Fruit fly (Drosophila melanogaster) whole organism, embryonic: ENCODE results near the gene CG31388.

Source experiments
- BEAF-32 ChIP-seq: fragments of 200-800 bp; sonication (Bioruptor generic); optimal IDR thresholded peaks from 3 replicates; lab custom pipeline; 2017; ENCODE audit warnings: missing biosample characterization, missing genetic modification characterization, mild to moderate bottlenecking, moderate library complexity, missing genetic modification reagents
- C15 ChIP-seq: fragments of 200-800 bp; sonication (Bioruptor generic); IDR thresholded peaks from 3 replicates; pipeline ENCODE4 v1.3.6; 2022; ENCODE audit warnings: missing biosample characterization, missing genetic modification characterization
- CG10209 ChIP-seq: fragments of 200-800 bp; sonication (Bioruptor generic); optimal IDR thresholded peaks from 3 replicates; lab custom pipeline; 2017; ENCODE audit warnings: missing biosample characterization, mild to moderate bottlenecking, missing genetic modification characterization, missing genetic modification reagents
- CG10654 ChIP-seq: fragments of 200-800 bp; sonication (Bioruptor generic); optimal IDR thresholded peaks from 2 replicates; lab custom pipeline; 2016; ENCODE audit warnings: missing biosample characterization, missing genetic modification characterization
- CG10959 ChIP-seq: fragments of 200-800 bp; sonication (Bioruptor generic); IDR thresholded peaks from 2 replicates; pipeline ENCODE4 v1.3.6; 2022; ENCODE audit warnings: missing biosample characterization, missing genetic modification characterization
- CG10979 ChIP-seq: fragments of 200-800 bp; sonication (Bioruptor generic); optimal IDR thresholded peaks from 2 replicates; lab custom pipeline; 2018; ENCODE audit warnings: missing biosample characterization, mild to moderate bottlenecking, missing genetic modification characterization, moderate library complexity
- CG11085 ChIP-seq: fragments of 200-800 bp; sonication (Bioruptor generic); IDR thresholded peaks from 2 replicates; pipeline ENCODE4 v1.3.6; 2022; ENCODE audit warnings: missing biosample characterization, missing genetic modification characterization
- CG11398 ChIP-seq: fragments of 200-800 bp; sonication (Bioruptor generic); optimal IDR thresholded peaks from 2 replicates; lab custom pipeline; 2016; ENCODE audit warnings: missing biosample characterization, missing genetic modification characterization
- CG12659 ChIP-seq: fragments of 200-800 bp; sonication (Bioruptor generic); optimal IDR thresholded peaks from 3 replicates; lab custom pipeline; 2017; ENCODE audit warnings: mild to moderate bottlenecking, missing biosample characterization, missing genetic modification reagents, missing genetic modification characterization
- CG13894 ChIP-seq: fragments of 200-800 bp; sonication (Bioruptor generic); optimal IDR thresholded peaks from 3 replicates; lab custom pipeline; 2018; ENCODE audit warnings: missing biosample characterization, mild to moderate bottlenecking, missing genetic modification characterization, moderate library complexity
- CG14441 ChIP-seq: fragments of 200-800 bp; sonication (Bioruptor generic); IDR thresholded peaks from 2 replicates; pipeline ENCODE4 v1.3.6; 2022; ENCODE audit warnings: missing biosample characterization, missing genetic modification characterization
- CG1529 ChIP-seq: fragments of 200-800 bp; sonication (Bioruptor generic); optimal IDR thresholded peaks from 3 replicates; lab custom pipeline; 2018; ENCODE audit warnings: missing biosample characterization, missing genetic modification characterization
- CG3065 ChIP-seq: fragments of 200-800 bp; sonication (Bioruptor generic); optimal IDR thresholded peaks from 2 replicates; lab custom pipeline; 2016; ENCODE audit warnings: missing biosample characterization, missing genetic modification characterization
- CG3407 ChIP-seq: fragments of 200-800 bp; sonication (Bioruptor generic); optimal IDR thresholded peaks from 2 replicates; lab custom pipeline; 2018; ENCODE audit warnings: missing biosample characterization, mild to moderate bottlenecking, missing genetic modification characterization
- CG42726 ChIP-seq: fragments of 200-800 bp; sonication (Bioruptor generic); IDR thresholded peaks from 2 replicates; pipeline ENCODE4 v1.3.6; 2022; ENCODE audit warnings: missing biosample characterization, missing genetic modification characterization; ENCODE audit not compliant: partially characterized antibody
- CG7357 ChIP-seq: fragments of 200-800 bp; sonication (Bioruptor generic); IDR thresholded peaks from 3 replicates; pipeline ENCODE4 v1.3.6; 2022; ENCODE audit warnings: missing biosample characterization, missing genetic modification characterization
- CG7556 ChIP-seq: fragments of 200-800 bp; sonication (Bioruptor generic); optimal IDR thresholded peaks from 2 replicates; lab custom pipeline; 2017; ENCODE audit warnings: missing biosample characterization, mild to moderate bottlenecking, missing genetic modification characterization
- CG8765 ChIP-seq: fragments of 200-800 bp; sonication (Bioruptor generic); IDR thresholded peaks from 2 replicates; pipeline ENCODE4 v1.3.6; 2022; ENCODE audit warnings: missing biosample characterization, missing genetic modification characterization
- CoRest ChIP-seq: fragments of 200-800 bp; sonication (Bioruptor generic); optimal IDR thresholded peaks from 3 replicates; lab custom pipeline; 2018; ENCODE audit warnings: missing biosample characterization, mild to moderate bottlenecking, missing genetic modification characterization, moderate library complexity
- CrebB ChIP-seq: fragments of 200-800 bp; sonication (Bioruptor generic); optimal IDR thresholded peaks from 3 replicates; lab custom pipeline; 2018; ENCODE audit warnings: missing biosample characterization, mild to moderate bottlenecking, missing genetic modification characterization
- Dad ChIP-seq: fragments of 200-800 bp; sonication (Bioruptor generic); optimal IDR thresholded peaks from 3 replicates; lab custom pipeline; 2016; ENCODE audit warnings: missing biosample characterization, missing genetic modification characterization
- Dek ChIP-seq: fragments of 200-800 bp; sonication (Bioruptor generic); optimal IDR thresholded peaks from 3 replicates; lab custom pipeline; 2019; ENCODE audit warnings: missing biosample characterization, mild to moderate bottlenecking, missing genetic modification characterization, moderate library complexity
- Ets65A ChIP-seq: fragments of 200-800 bp; sonication (Bioruptor generic); peaks from one replicate; lab custom pipeline; 2016; ENCODE audit warnings: missing biosample characterization, missing genetic modification characterization
- HHEX ChIP-seq: fragments of 200-800 bp; sonication (Bioruptor generic); optimal IDR thresholded peaks from 3 replicates; lab custom pipeline; 2017; ENCODE audit warnings: missing biosample characterization, mild to moderate bottlenecking, missing genetic modification characterization, missing genetic modification reagents
- Lpt ChIP-seq: fragments of >200 bp; optimal IDR thresholded peaks from 2 replicates; lab custom pipeline; 2018; ENCODE audit warnings: missing biosample characterization, missing genetic modification characterization
- MTF-1 ChIP-seq: fragments of 200-800 bp; sonication (Bioruptor generic); optimal IDR thresholded peaks from 2 replicates; lab custom pipeline; 2018; ENCODE audit warnings: missing biosample characterization, mild to moderate bottlenecking, missing genetic modification characterization, borderline replicate concordance
- Mrtf ChIP-seq: fragments of 200-800 bp; sonication (Bioruptor generic); IDR thresholded peaks from 3 replicates; pipeline ENCODE4 v1.3.6; 2022; ENCODE audit warnings: missing biosample characterization, missing genetic modification characterization
- Opbp ChIP-seq: fragments of 200-800 bp; sonication (Bioruptor generic); IDR thresholded peaks from 3 replicates; pipeline ENCODE4 v1.3.6; 2022; ENCODE audit warnings: missing biosample characterization, missing genetic modification characterization; ENCODE audit not compliant: partially characterized antibody
- Sry-β ChIP-seq: fragments of 200-800 bp; sonication (Bioruptor generic); optimal IDR thresholded peaks from 2 replicates; lab custom pipeline; 2018; ENCODE audit warnings: missing biosample characterization, mild to moderate bottlenecking, missing genetic modification characterization, moderate library complexity
- ato ChIP-seq: fragments of 200-800 bp; sonication (Bioruptor generic); IDR thresholded peaks from 2 replicates; pipeline ENCODE4 v1.3.6; 2022; ENCODE audit warnings: missing biosample characterization, missing genetic modification characterization; ENCODE audit not compliant: partially characterized antibody
- cad ChIP-seq: fragments of >200 bp; optimal IDR thresholded peaks from 2 replicates; lab custom pipeline; 2017; ENCODE audit warnings: missing biosample characterization, missing genetic modification characterization
- cas ChIP-seq: fragments of 200-800 bp; sonication (Bioruptor generic); IDR thresholded peaks from 2 replicates; pipeline ENCODE4 v1.3.6; 2022; ENCODE audit warnings: missing biosample characterization, missing genetic modification characterization
- da ChIP-seq: fragments of 200-800 bp; sonication (Bioruptor generic); optimal IDR thresholded peaks from 2 replicates; lab custom pipeline; 2016; ENCODE audit warnings: missing biosample characterization, missing genetic modification characterization
- danr ChIP-seq: fragments of 200-800 bp; sonication (Bioruptor generic); IDR thresholded peaks from 2 replicates; pipeline ENCODE4 v1.3.6; 2022; ENCODE audit warnings: missing biosample characterization, missing genetic modification characterization
- dm ChIP-seq: fragments of 200-800 bp; sonication (Bioruptor generic); optimal IDR thresholded peaks from 3 replicates; lab custom pipeline; 2016; ENCODE audit warnings: missing biosample characterization, missing genetic modification characterization
- ewg ChIP-seq: fragments of 200-800 bp; sonication (Bioruptor generic); optimal IDR thresholded peaks from 3 replicates; lab custom pipeline; 2017; ENCODE audit warnings: mild to moderate bottlenecking, missing biosample characterization, missing genetic modification reagents, missing genetic modification characterization
- fd3F ChIP-seq: fragments of 200-800 bp; sonication (Bioruptor generic); optimal IDR thresholded peaks from 2 replicates; lab custom pipeline; 2018; ENCODE audit warnings: missing biosample characterization, mild to moderate bottlenecking, missing genetic modification characterization, moderate library complexity
- fd64A ChIP-seq: fragments of 200-800 bp; sonication (Bioruptor generic); optimal IDR thresholded peaks from 3 replicates; lab custom pipeline; 2018; ENCODE audit warnings: missing biosample characterization, mild to moderate bottlenecking, missing genetic modification characterization
- gce ChIP-seq: fragments of 200-800 bp; sonication (Bioruptor generic); IDR thresholded peaks from 3 replicates; pipeline ENCODE4 v1.3.6; 2022; ENCODE audit warnings: missing biosample characterization, missing genetic modification characterization
- her ChIP-seq: fragments of 200-800 bp; sonication (Bioruptor generic); optimal IDR thresholded peaks from 2 replicates; lab custom pipeline; 2016; ENCODE audit warnings: missing biosample characterization, missing genetic modification characterization
- pan ChIP-seq, 4 experiments: fragments of >200 bp in 3 of 4; fragments of 200-800 bp in 1 of 4; sonication (Bioruptor generic) in 1 of 4; optimal IDR thresholded peaks in 3 of 4; IDR thresholded peaks in 1 of 4; 2 replicates each; pipeline versions ENCODE4 v1.3.6 to Lab custom; 2017 to 2022; ENCODE audit warnings: missing biosample characterization in 2 of 4, missing genetic modification characterization in 2 of 4, mixed read lengths in 1 of 4
- pita ChIP-seq: fragments of 200-800 bp; sonication (Bioruptor generic); optimal IDR thresholded peaks from 2 replicates; lab custom pipeline; 2017; ENCODE audit warnings: missing biosample characterization, mild to moderate bottlenecking, missing genetic modification characterization
- pros ChIP-seq: fragments of 200-800 bp; sonication (Bioruptor generic); optimal IDR thresholded peaks from 3 replicates; lab custom pipeline; 2019; ENCODE audit warnings: missing biosample characterization, mild to moderate bottlenecking, missing genetic modification characterization, moderate library complexity
- pum ChIP-seq: fragments of 200-800 bp; sonication (Bioruptor generic); optimal IDR thresholded peaks from 2 replicates; lab custom pipeline; 2016; ENCODE audit warnings: missing biosample characterization, missing genetic modification characterization
- scrt ChIP-seq: fragments of 200-800 bp; sonication (Bioruptor generic); optimal IDR thresholded peaks from 2 replicates; lab custom pipeline; 2018; ENCODE audit warnings: missing biosample characterization, mild to moderate bottlenecking, missing genetic modification characterization, moderate library complexity
- seq ChIP-seq: fragments of 200-800 bp; sonication (Bioruptor generic); IDR thresholded peaks from 2 replicates; pipeline ENCODE4 v1.3.6; 2022; ENCODE audit warnings: missing biosample characterization, missing genetic modification characterization
- sob ChIP-seq: fragments of 200-800 bp; sonication (Bioruptor generic); IDR thresholded peaks from 2 replicates; pipeline ENCODE4 v1.3.6; 2022; ENCODE audit warnings: missing biosample characterization, missing genetic modification characterization
- z ChIP-seq: fragments of 200-800 bp; sonication (Bioruptor generic); IDR thresholded peaks from 3 replicates; pipeline ENCODE4 v1.3.6; 2022; ENCODE audit warnings: missing biosample characterization, missing genetic modification characterization

Gene CG31388

dm6 chr3R:11196648-11197388 is 40.8 kb upstream of the CG31388 start (continued):
- TF ChIP-seq HHEX (GFP tag; lab: Kevin White, UChicago), result peak; percentile 98
- TF ChIP-seq MTF-1 (GFP tag; lab: Kevin White, UChicago), result peak; percentile 84
- no peak for TF ChIP-seq pita (GFP tag; lab: Kevin White, UChicago)
- peak; percentile 14 for TF ChIP-seq BEAF-32 (GFP tag; lab: Kevin White, UChicago)
- TF ChIP-seq CG10959, result peak; percentile 84
- TF ChIP-seq her (GFP tag; lab: Kevin White, UChicago), result peak; percentile 18
- peak; percentile 82 for TF ChIP-seq da
- TF ChIP-seq Lpt, result no peak
- peak; percentile 98 for TF ChIP-seq fd3F
- peak; percentile 98 for TF ChIP-seq CG14441 (GFP tag; lab: Robert Waterston, UW)
- peak; percentile 99 for TF ChIP-seq CG10979 (tag; lab: Kevin White, UChicago)
- peak; percentile 99 for TF ChIP-seq Dek (tag; lab: Kevin White, UChicago)
- TF ChIP-seq cad, result no peak
- peak; percentile 98 for TF ChIP-seq Mrtf (GFP tag; lab: Robert Waterston, UW)
- peak; percentile 96 for TF ChIP-seq gce (GFP tag; lab: Robert Waterston, UW)
- TF ChIP-seq Dad (GFP tag; lab: Kevin White, UChicago), result peak; percentile 95
- TF ChIP-seq CG10209 (GFP tag; lab: Kevin White, UChicago), result peak; percentile 99
- TF ChIP-seq CG12659, result peak; percentile 99
- TF ChIP-seq CG3065, result peak; percentile 92
- peak; percentile 99 for TF ChIP-seq Ets65A (GFP tag; lab: Kevin White, UChicago)
- TF ChIP-seq pros (GFP tag; lab: Kevin White, UChicago), result peak; percentile 77
- peak; percentile 98 for TF ChIP-seq seq (GFP tag; lab: Robert Waterston, UW)
- TF ChIP-seq CG3407, result peak; percentile 96
- peak; percentile 96 for TF ChIP-seq CG11085 (GFP tag; lab: Robert Waterston, UW)
- peak; percentile 99 for TF ChIP-seq scrt (GFP tag; lab: Kevin White, UChicago)
- peak; percentile 97 for TF ChIP-seq danr (GFP tag; lab: Robert Waterston, UW)
- TF ChIP-seq CG1529 (GFP tag; lab: Kevin White, UChicago), result peak; percentile 97
- TF ChIP-seq CoRest, result peak; percentile 100
- TF ChIP-seq Sry-β, result peak; percentile 64
- peak; percentile 95 for TF ChIP-seq CrebB
- TF ChIP-seq CG8765 (GFP tag; lab: Robert Waterston, UW), result peak; percentile 87
- peak; percentile 100 for TF ChIP-seq CG7556 (GFP tag; lab: Kevin White, UChicago)
- peak; percentile 85 for TF ChIP-seq fd64A (GFP tag; lab: Kevin White, UChicago)
- peak; percentile 82 for TF ChIP-seq dm
- TF ChIP-seq Opbp (GFP tag; lab: Robert Waterston, UW), result no peak
- TF ChIP-seq CG10654, result peak; percentile 97
- TF ChIP-seq CG13894 (tag; lab: Kevin White, UChicago), result peak; percentile 98
- peak; percentile 96 for TF ChIP-seq CG7357 (GFP tag; lab: Robert Waterston, UW)
- no peak for TF ChIP-seq CG11398 (GFP tag; lab: Kevin White, UChicago)
- 0 out of 3 replicates have a peak, but pooled peaks have one; percentile 35 for TF ChIP-seq z (GFP tag; lab: Robert Waterston, UW)
- peak; percentile 96 for TF ChIP-seq C15 (GFP tag; lab: Robert Waterston, UW)
- peak; percentile 82 for TF ChIP-seq pum (GFP tag; lab: Kevin White, UChicago)
- no peak for TF ChIP-seq ato (GFP tag; lab: Robert Waterston, UW)
- peak; percentile 97 for TF ChIP-seq ewg (GFP tag; lab: Kevin White, UChicago)
- no peak for TF ChIP-seq pan (optimal IDR thresholded peaks at IDR 0.05; lab: Kevin White, UChicago)
- peak in 1 of 2 experiments; percentile 99 for TF ChIP-seq pan (GFP tag; optimal IDR thresholded peaks at IDR 0.05 in 1 of 2, IDR thresholded peaks at IDR 0.05 in 1 of 2)
- peak; percentile 94 for TF ChIP-seq cas (GFP tag; lab: Robert Waterston, UW)
- TF ChIP-seq sob (GFP tag; lab: Robert Waterston, UW), result peak; percentile 99
- TF ChIP-seq CG42726 (GFP tag; lab: Robert Waterston, UW), result no peak
